Worm (Caenorhabditis elegans): Measurements from ENCODE around the gene abcf-3.

abcf-3 gene

DNA sequence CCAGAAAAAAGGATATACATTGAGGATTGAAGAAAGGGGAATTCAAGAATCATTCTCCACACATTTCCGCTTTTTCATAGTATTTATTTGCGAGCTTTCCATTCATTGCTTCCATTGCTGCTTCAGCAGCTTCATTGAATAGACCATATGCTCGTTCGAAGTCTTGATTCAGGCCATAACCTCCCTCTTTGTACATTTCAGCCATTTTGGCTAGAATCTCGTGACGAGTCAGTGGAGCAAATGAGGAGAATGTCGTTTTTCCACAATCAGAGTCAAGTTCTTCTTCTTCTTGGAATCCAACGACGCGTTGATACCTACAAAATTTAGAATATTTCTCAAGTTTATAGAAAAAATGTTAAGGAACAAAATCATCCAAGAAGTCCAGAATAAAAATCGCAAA is 8.0 kb upstream of the abcf-3 start:
- TF ChIP-seq dmd-4 (tag; optimal IDR thresholded peaks at IDR 0.05; ENCODE audit: borderline replicate concordance) = no peak
- no peak for TF ChIP-seq ttx-3 (tag; optimal IDR thresholded peaks at IDR 0.05)
- TF ChIP-seq odd-2 (tag; optimal IDR thresholded peaks at IDR 0.05) = no peak
- TF ChIP-seq T23F11.4 (GFP tag; optimal IDR thresholded peaks at IDR 0.05) = no peak
- no peak for TF ChIP-seq ceh-34 (tag; optimal IDR thresholded peaks at IDR 0.05)
- TF ChIP-seq ceh-48 (tag; optimal IDR thresholded peaks at IDR 0.05) = no peak
- TF ChIP-seq ahr-1 (tag; optimal IDR thresholded peaks at IDR 0.05) = no peak
- no peak for TF ChIP-seq ceh-18 (tag; optimal IDR thresholded peaks at IDR 0.05)
- TF ChIP-seq lim-6 (tag; optimal IDR thresholded peaks at IDR 0.05) = no peak
- TF ChIP-seq ets-4 (tag; optimal IDR thresholded peaks at IDR 0.05) = no peak
- TF ChIP-seq hlh-6 (tag; optimal IDR thresholded peaks at IDR 0.05) = no peak
- TF ChIP-seq elt-2 (tag; optimal IDR thresholded peaks at IDR 0.05) = no peak
- no peak for TF ChIP-seq sdc-2 (tag; optimal IDR thresholded peaks at IDR 0.05)
- TF ChIP-seq lin-11 (tag; optimal IDR thresholded peaks at IDR 0.05) = no peak
- TF ChIP-seq npax-4 (tag; optimal IDR thresholded peaks at IDR 0.05) = no peak
- TF ChIP-seq dve-1 (tag; optimal IDR thresholded peaks at IDR 0.05) = no peak
- no peak for TF ChIP-seq pqm-1 (tag; optimal IDR thresholded peaks at IDR 0.05)
- TF ChIP-seq ref-2 (tag; optimal IDR thresholded peaks at IDR 0.05) = no peak

ce11 chrIII:6166634-6167033 is 6.6 kb upstream of the abcf-3 start:
- TF ChIP-seq pqm-1 (tag; optimal IDR thresholded peaks at IDR 0.05) = no peak

- TF ChIP-seq ceh-45 (GFP tag; IDR thresholded peaks at IDR 0.05) = no peak
These were observed 4.5 kb upstream of the abcf-3 start, which contains the start of gene efk-1 for ce11 chrIII:6168497-6169227. efk-1 (minus strand) TSS chrIII:6168547.

DNA sequence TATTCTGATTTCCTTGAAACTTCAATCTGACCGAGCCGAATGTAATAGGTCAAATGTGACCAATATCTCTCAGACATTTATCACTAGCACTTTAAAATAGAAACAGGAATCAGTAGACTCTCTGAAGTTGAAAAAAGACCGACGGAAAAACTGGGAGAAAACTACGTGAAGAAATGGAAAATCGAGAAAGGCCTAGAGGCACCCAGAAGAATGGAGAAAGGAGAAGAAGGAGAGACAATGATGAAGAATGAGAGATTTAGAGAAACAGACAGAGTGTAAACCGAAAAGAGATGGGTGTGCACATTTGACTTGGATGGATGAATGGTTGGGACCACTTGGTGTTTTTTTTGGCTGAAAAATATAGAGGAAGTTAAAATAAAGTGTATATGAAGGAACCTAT is 3.2 kb upstream of the abcf-3 start:
- TF ChIP-seq elt-2 (tag; optimal IDR thresholded peaks at IDR 0.05) (no peak), ztf-16 (tag; optimal IDR thresholded peaks at IDR 0.05) (no peak), zip-5 (tag; optimal IDR thresholded peaks at IDR 0.05) (no peak), pax-1 (tag; optimal IDR thresholded peaks at IDR 0.05) (peak; percentile 72), fkh-6 (tag; optimal IDR thresholded peaks at IDR 0.05) (no peak), syd-9 (tag; optimal IDR thresholded peaks at IDR 0.05) (no peak), ama-1 (optimal IDR thresholded peaks at IDR 0.05) (no peak), mec-3 (tag; optimal IDR thresholded peaks at IDR 0.05; ENCODE audit: borderline replicate concordance) (no peak), nhr-11 (tag; optimal IDR thresholded peaks at IDR 0.05) (no peak), ceh-18 (tag; optimal IDR thresholded peaks at IDR 0.05) (peak; percentile 45), ceh-31 (tag; optimal IDR thresholded peaks at IDR 0.05) (peak; percentile 31), hlh-6 (tag; optimal IDR thresholded peaks at IDR 0.05) (no peak), unc-55 (GFP tag; optimal IDR thresholded peaks at IDR 0.05) (peak; percentile 44), hlh-15 (tag; optimal IDR thresholded peaks at IDR 0.05) (no peak), K09A11.1 (tag; optimal IDR thresholded peaks at IDR 0.05; ENCODE audit: insufficient read depth) (no peak), rnt-1 (tag; optimal IDR thresholded peaks at IDR 0.05) (peak; percentile 42), nfya-1 (tag; optimal IDR thresholded peaks at IDR 0.05) (peak; percentile 35), unc-86 (tag; optimal IDR thresholded peaks at IDR 0.05) (no peak), ttx-3 (tag; optimal IDR thresholded peaks at IDR 0.05) (no peak), C38D4.7 (GFP tag; optimal IDR thresholded peaks at IDR 0.05) (no peak), che-1 (tag; optimal IDR thresholded peaks at IDR 0.05) (no peak), pha-2 (tag; optimal IDR thresholded peaks at IDR 0.05) (no peak), dve-1 (tag; optimal IDR thresholded peaks at IDR 0.05) (no peak), sox-2 (GFP tag; IDR thresholded peaks at IDR 0.05) (no peak), ceh-22 (tag; optimal IDR thresholded peaks at IDR 0.05) (no peak), fax-1 (tag; optimal IDR thresholded peaks at IDR 0.05) (no peak)

Measured in whole organism, late embryonic.